Worm (Caenorhabditis elegans) whole organism, young adult: ENCODE data around the gene acly-1.

Experiments used
- C06A6.2 ChIP-seq: fragments of 200-800 bp; sonication (Bioruptor generic); conservative IDR thresholded peaks from 2 replicates; pipeline ENCODE4 v1.3.6; 2022; ENCODE audit warnings: missing genetic modification characterization, missing compliant biosample characterization
- F22D6.2 ChIP-seq: sonication (generic microtip); optimal IDR thresholded peaks from 2 replicates; lab custom pipeline; 2016; ENCODE audit warnings: mild to moderate bottlenecking, missing genetic modification characterization, missing compliant biosample characterization
- F52B5.7 ChIP-seq: sonication (generic microtip); optimal IDR thresholded peaks from 2 replicates; lab custom pipeline; 2016; ENCODE audit warnings: mild to moderate bottlenecking, missing genetic modification characterization, missing compliant biosample characterization
- F57C9.4 ChIP-seq: sonication (generic microtip); optimal IDR thresholded peaks from 2 replicates; lab custom pipeline; 2017; ENCODE audit warnings: mild to moderate bottlenecking, missing genetic modification characterization, missing compliant biosample characterization
- K12H6.12 ChIP-seq: fragments of 200-800 bp; sonication (Bioruptor generic); optimal IDR thresholded peaks from 2 replicates; lab custom pipeline; 2018; ENCODE audit warnings: mild to moderate bottlenecking, missing genetic modification characterization, missing compliant biosample characterization
- Y53F4B.3 ChIP-seq: fragments of 200-800 bp; sonication (Bioruptor generic); IDR thresholded peaks from 2 replicates; pipeline ENCODE4 v1.3.6; 2022; ENCODE audit warnings: missing genetic modification reagents, missing genetic modification characterization, missing compliant biosample characterization
- Y79H2A.3 ChIP-seq: fragments of 200-800 bp; sonication (Bioruptor generic); conservative IDR thresholded peaks from 2 replicates; pipeline ENCODE4 v1.3.6; 2022; ENCODE audit warnings: missing genetic modification reagents, missing genetic modification characterization, missing compliant biosample characterization
- akir-1 ChIP-seq: fragments of 200-800 bp; sonication (Bioruptor generic); optimal IDR thresholded peaks from 2 replicates; lab custom pipeline; 2018; ENCODE audit warnings: mild to moderate bottlenecking, missing genetic modification characterization, moderate library complexity, missing compliant biosample characterization
- aptf-2 ChIP-seq: fragments of 200-800 bp; sonication (Bioruptor generic); conservative IDR thresholded peaks from 2 replicates; pipeline ENCODE4 v1.3.6; 2022; ENCODE audit warnings: missing genetic modification reagents, missing genetic modification characterization, missing compliant biosample characterization
- atf-7 ChIP-seq: sonication (generic microtip); optimal IDR thresholded peaks from 2 replicates; lab custom pipeline; 2017; ENCODE audit warnings: mild to moderate bottlenecking, missing genetic modification characterization, missing compliant biosample characterization
- attf-3 ChIP-seq: fragments of 200-800 bp; sonication (Bioruptor generic); conservative IDR thresholded peaks from 2 replicates; pipeline ENCODE4 v1.3.6; 2022; ENCODE audit warnings: missing genetic modification reagents, missing genetic modification characterization, missing compliant biosample characterization
- bed-2 ChIP-seq: fragments of 200-800 bp; sonication (Bioruptor generic); IDR thresholded peaks from 2 replicates; pipeline ENCODE4 v1.3.6; 2022; ENCODE audit warnings: missing genetic modification reagents, missing genetic modification characterization, missing compliant biosample characterization
- ceh-40 ChIP-seq: fragments of 200-800 bp; sonication (Bioruptor generic); IDR thresholded peaks from 2 replicates; pipeline ENCODE4 v1.3.6; 2022; ENCODE audit warnings: missing genetic modification characterization, missing compliant biosample characterization
- ceh-91 ChIP-seq: fragments of 200-800 bp; sonication (Bioruptor generic); IDR thresholded peaks from 2 replicates; pipeline ENCODE4 v1.3.6; 2022; ENCODE audit warnings: missing genetic modification reagents, missing genetic modification characterization, missing compliant biosample characterization
- chd-7 ChIP-seq: sonication (generic microtip); optimal IDR thresholded peaks from 2 replicates; lab custom pipeline; 2016; ENCODE audit warnings: mild to moderate bottlenecking, missing genetic modification characterization, moderate library complexity, missing compliant biosample characterization
- die-1 ChIP-seq: sonication (generic microtip); optimal IDR thresholded peaks from 2 replicates; lab custom pipeline; 2016; ENCODE audit warnings: missing genotype, mild to moderate bottlenecking, missing genetic modification characterization, missing compliant biosample characterization
- dpff-1 ChIP-seq: sonication (generic microtip); optimal IDR thresholded peaks from 2 replicates; lab custom pipeline; 2017; ENCODE audit warnings: mild to moderate bottlenecking, missing genetic modification characterization, missing compliant biosample characterization
- efl-1 ChIP-seq: fragments of 150-350 bp; optimal IDR thresholded peaks from 2 replicates; lab custom pipeline; 2014; ENCODE audit warnings: missing biosample characterization, missing genetic modification reagents, missing genetic modification characterization
- egl-44 ChIP-seq: fragments of 200-800 bp; sonication (Bioruptor generic); IDR thresholded peaks from 2 replicates; pipeline ENCODE4 v1.3.6; 2022; ENCODE audit warnings: missing genetic modification reagents, missing genetic modification characterization, missing compliant biosample characterization
- ets-4 ChIP-seq: fragments of 200-800 bp; sonication (Bioruptor generic); optimal IDR thresholded peaks from 2 replicates; lab custom pipeline; 2018; ENCODE audit warnings: mild to moderate bottlenecking, missing genetic modification characterization, missing compliant biosample characterization
- hlh-26 ChIP-seq: fragments of 200-800 bp; sonication (Bioruptor generic); conservative IDR thresholded peaks from 2 replicates; pipeline ENCODE4 v1.3.6; 2022; ENCODE audit warnings: missing genetic modification reagents, missing genetic modification characterization, missing compliant biosample characterization
- hmg-1.2 ChIP-seq: fragments of 200-800 bp; sonication (Bioruptor generic); IDR thresholded peaks from 2 replicates; pipeline ENCODE4 v1.3.6; 2022; ENCODE audit warnings: missing genetic modification reagents, missing genetic modification characterization, missing compliant biosample characterization
- lag-1 ChIP-seq: fragments of 200-800 bp; sonication (Bioruptor generic); IDR thresholded peaks from 2 replicates; pipeline ENCODE4 v1.3.6; 2022; ENCODE audit warnings: missing genetic modification reagents, missing genetic modification characterization, missing compliant biosample characterization
- let-526 ChIP-seq: fragments of 200-800 bp; sonication (Bioruptor generic); IDR thresholded peaks from 2 replicates; pipeline ENCODE4 v1.3.6; 2022; ENCODE audit warnings: missing genetic modification reagents, missing genetic modification characterization, missing compliant biosample characterization
- lin-35 ChIP-seq, 3 experiments: fragments of 150-350 bp in 2 of 3; sonication (generic microtip) in 1 of 3; optimal IDR thresholded peaks; 2 replicates each; lab custom pipeline; 2014 to 2018; ENCODE audit warnings: missing biosample characterization in 3 of 3, missing genetic modification characterization in 3 of 3, missing genetic modification reagents in 3 of 3
- lin-54 ChIP-seq: fragments of 200-800 bp; sonication (Bioruptor generic); optimal IDR thresholded peaks from 2 replicates; lab custom pipeline; 2018; ENCODE audit warnings: mild to moderate bottlenecking, missing genetic modification characterization, missing compliant biosample characterization
- madf-10 ChIP-seq: sonication (generic microtip); optimal IDR thresholded peaks from 2 replicates; lab custom pipeline; 2016; ENCODE audit warnings: mild to moderate bottlenecking, missing genetic modification characterization, missing compliant biosample characterization
- madf-3 ChIP-seq: fragments of 200-800 bp; sonication (Bioruptor generic); IDR thresholded peaks from 2 replicates; pipeline ENCODE4 v1.3.6; 2022; ENCODE audit warnings: missing genetic modification reagents, missing genetic modification characterization, missing compliant biosample characterization
- madf-8 ChIP-seq: fragments of 200-800 bp; sonication (Bioruptor generic); conservative IDR thresholded peaks from 2 replicates; pipeline ENCODE4 v1.3.6; 2022; ENCODE audit warnings: missing genetic modification reagents, missing genetic modification characterization, missing compliant biosample characterization
- mcd-1 ChIP-seq: fragments of 200-800 bp; sonication (Bioruptor generic); IDR thresholded peaks from 2 replicates; pipeline ENCODE4 v1.3.6; 2022; ENCODE audit warnings: missing genetic modification reagents, missing genetic modification characterization, missing compliant biosample characterization
- mel-28 ChIP-seq: sonication (generic microtip); optimal IDR thresholded peaks from 2 replicates; lab custom pipeline; 2016; ENCODE audit warnings: borderline replicate concordance, mild to moderate bottlenecking, missing genetic modification characterization, missing compliant biosample characterization
- nfya-1 ChIP-seq: sonication (generic microtip); optimal IDR thresholded peaks from 2 replicates; lab custom pipeline; 2017; ENCODE audit warnings: antibody characterized with exemption, missing compliant biosample characterization, missing genetic modification characterization, borderline replicate concordance; ENCODE audit not compliant: insufficient read depth
- nhr-27 ChIP-seq: fragments of 200-800 bp; sonication (Bioruptor generic); optimal IDR thresholded peaks from 2 replicates; lab custom pipeline; 2018; ENCODE audit warnings: mild to moderate bottlenecking, missing genetic modification characterization, moderate library complexity, missing compliant biosample characterization
- repo-1 ChIP-seq: sonication (generic microtip); optimal IDR thresholded peaks from 2 replicates; lab custom pipeline; 2017; ENCODE audit warnings: mild to moderate bottlenecking, missing genetic modification characterization, missing compliant biosample characterization
- rpc-1 ChIP-seq, 2 experiments: fragments of 150-350 bp in 1 of 2; sonication (generic microtip) in 1 of 2; optimal IDR thresholded peaks; 2 replicates each; lab custom pipeline; 2014 to 2018; ENCODE audit warnings: missing biosample characterization in 1 of 2, missing genetic modification characterization in 1 of 2, missing genetic modification reagents in 1 of 2, missing genotype in 1 of 2
- snpc-3.4 ChIP-seq: sonication (generic microtip); optimal IDR thresholded peaks from 2 replicates; lab custom pipeline; 2017; ENCODE audit warnings: missing genetic modification characterization, mild to moderate bottlenecking, missing compliant biosample characterization, antibody characterized with exemption, moderate library complexity, missing genotype, missing genetic modification reagents
- snpc-4 ChIP-seq, 5 experiments: fragments of 150-350 bp in 1 of 5; sonication (generic microtip) in 4 of 5; optimal IDR thresholded peaks; 2 replicates each; lab custom pipeline; 2014 to 2018; ENCODE audit warnings: missing genetic modification characterization in 5 of 5, missing biosample characterization in 3 of 5, antibody characterized with exemption in 2 of 5, mild to moderate bottlenecking in 2 of 5, missing compliant biosample characterization in 2 of 5, missing genotype in 2 of 5, moderate library complexity in 2 of 5, missing genetic modification reagents in 1 of 5
- somi-1 ChIP-seq: fragments of 200-800 bp; sonication (Bioruptor generic); optimal IDR thresholded peaks from 2 replicates; lab custom pipeline; 2018; ENCODE audit warnings: mild to moderate bottlenecking, missing genetic modification characterization, missing compliant biosample characterization
- sptf-2 ChIP-seq: fragments of 200-800 bp; sonication (Bioruptor generic); optimal IDR thresholded peaks from 2 replicates; lab custom pipeline; 2018; ENCODE audit warnings: mild to moderate bottlenecking, missing genetic modification characterization, missing compliant biosample characterization
- tbp1 ChIP-seq: fragments of 200-800 bp; sonication (Bioruptor generic); optimal IDR thresholded peaks from 2 replicates; lab custom pipeline; 2018; ENCODE audit warnings: mild to moderate bottlenecking, missing genetic modification characterization, missing compliant biosample characterization
- unc-130 ChIP-seq: sonication (generic microtip); optimal IDR thresholded peaks from 2 replicates; lab custom pipeline; 2016; ENCODE audit warnings: missing genetic modification reagents, missing genetic modification characterization, missing compliant biosample characterization
- zim-3 ChIP-seq: sonication (generic microtip); optimal IDR thresholded peaks from 2 replicates; lab custom pipeline; 2017; ENCODE audit warnings: mild to moderate bottlenecking, missing genetic modification characterization, moderate library complexity, missing compliant biosample characterization
- ztf-22 ChIP-seq: fragments of 200-800 bp; sonication (Bioruptor generic); optimal IDR thresholded peaks from 2 replicates; lab custom pipeline; 2018; ENCODE audit warnings: mild to moderate bottlenecking, missing genetic modification characterization, moderate library complexity, missing compliant biosample characterization
- ztf-25 ChIP-seq: fragments of 200-800 bp; sonication (Bioruptor generic); IDR thresholded peaks from 2 replicates; pipeline ENCODE4 v1.3.6; 2022; ENCODE audit warnings: missing genetic modification reagents, missing genetic modification characterization, missing compliant biosample characterization
- ztf-26 ChIP-seq: sonication (generic microtip); optimal IDR thresholded peaks from 2 replicates; lab custom pipeline; 2017; ENCODE audit warnings: missing genetic modification characterization, missing compliant biosample characterization
- ztf-6 ChIP-seq: fragments of 200-800 bp; sonication (Bioruptor generic); IDR thresholded peaks from 2 replicates; pipeline ENCODE4 v1.3.6; 2022; ENCODE audit warnings: missing genetic modification reagents, missing genetic modification characterization, missing compliant biosample characterization

The acly-1 gene

ce11 chrX:1503698-1504501 lies 24.6 kb downstream of the acly-1 start (continued):
- no peak for TF ChIP-seq K12H6.12 (tag; lab: Kevin White, UChicago)
- TF ChIP-seq ets-4 (GFP tag; lab: Kevin White, UChicago): no peak
- TF ChIP-seq nhr-27: no peak
- peak; percentile 76 for TF ChIP-seq F52B5.7 (tag; lab: Kevin White, UChicago)
- peak; percentile 57 for TF ChIP-seq attf-3
- TF ChIP-seq ztf-25: peak; percentile 72; the same call in 1 of the 2 replicates
- no peak for TF ChIP-seq sptf-2 (GFP tag; lab: Kevin White, UChicago)
- TF ChIP-seq lin-54 (GFP tag; lab: Kevin White, UChicago): no peak
- no peak for TF ChIP-seq efl-1 (GFP tag; lab: Kevin White, UChicago)
- no peak for TF ChIP-seq F22D6.2 (tag; lab: Kevin White, UChicago)
- TF ChIP-seq mel-28: peak; percentile 92
- TF ChIP-seq ceh-40 (GFP tag; lab: Robert Waterston, UW): peak; percentile 29; the same call in 1 of the 2 replicates
- TF ChIP-seq die-1 (tag; lab: Kevin White, UChicago): no peak
- no peak for TF ChIP-seq rpc-1 (optimal IDR thresholded peaks at IDR 0.05; lab: Kevin White, UChicago)
- no peak for TF ChIP-seq rpc-1 (tag; optimal IDR thresholded peaks at IDR 0.05; lab: Kevin White, UChicago)
- TF ChIP-seq ceh-91 (GFP tag; lab: Robert Waterston, UW): peak; percentile 39; the same call in 1 of the 2 replicates
- TF ChIP-seq akir-1: no peak
- TF ChIP-seq zim-3 (tag; lab: Kevin White, UChicago): peak; percentile 52
- TF ChIP-seq F57C9.4: peak; percentile 85
- TF ChIP-seq somi-1 (GFP tag; lab: Kevin White, UChicago): no peak
- TF ChIP-seq madf-10 (tag; lab: Kevin White, UChicago): no peak
- peak; percentile 24 for TF ChIP-seq tbp1 (GFP tag; lab: Kevin White, UChicago)
- TF ChIP-seq C06A6.2 (GFP tag; lab: Robert Waterston, UW): peak; percentile 63
- no peak for TF ChIP-seq snpc-3.4 (tag; lab: Kevin White, UChicago)
- TF ChIP-seq let-526: peak; percentile 93
- TF ChIP-seq lin-35 (GFP tag; optimal IDR thresholded peaks at IDR 0.05; lab: Kevin White, UChicago): peak in 1 of 3 experiments; percentile 30
- TF ChIP-seq ztf-26: peak; percentile 40
- 0 out of 2 replicates have a peak, but pooled peaks have one; percentile 80 for TF ChIP-seq lag-1 (GFP tag; lab: Robert Waterston, UW)
- TF ChIP-seq mcd-1 (GFP tag; lab: Robert Waterston, UW): no peak
- no peak for TF ChIP-seq snpc-4 (GFP tag; optimal IDR thresholded peaks at IDR 0.05; lab: Kevin White, UChicago)
- no peak for TF ChIP-seq snpc-4 (tag; optimal IDR thresholded peaks at IDR 0.05; lab: Kevin White, UChicago)
- TF ChIP-seq ztf-6 (GFP tag; lab: Robert Waterston, UW): peak; percentile 47; the same call in 1 of the 2 replicates
- no peak for TF ChIP-seq madf-8 (GFP tag; lab: Robert Waterston, UW)
- TF ChIP-seq Y53F4B.3: peak; percentile 87; the same call in 1 of the 2 replicates
- TF ChIP-seq aptf-2: peak; percentile 85
- TF ChIP-seq chd-7 (tag; lab: Kevin White, UChicago): peak; percentile 68
- TF ChIP-seq unc-130: no peak
- peak; percentile 57 for TF ChIP-seq repo-1
- TF ChIP-seq ztf-22 (GFP tag; lab: Kevin White, UChicago): peak; percentile 26
- no peak for TF ChIP-seq hlh-26 (GFP tag; lab: Robert Waterston, UW)
- peak; percentile 97 for TF ChIP-seq Y79H2A.3 (GFP tag; lab: Robert Waterston, UW)
- TF ChIP-seq bed-2: no peak
- TF ChIP-seq egl-44: peak; percentile 8; the same call in 1 of the 2 replicates
- peak; percentile 87; the same call in 1 of the 2 replicates for TF ChIP-seq madf-3
- TF ChIP-seq dpff-1 (tag; lab: Kevin White, UChicago): peak; percentile 30
- peak; percentile 40 for TF ChIP-seq hmg-1.2 (GFP tag; lab: Robert Waterston, UW)
- no peak for TF ChIP-seq nfya-1 (tag; lab: Kevin White, UChicago)
- TF ChIP-seq atf-7 (tag; lab: Kevin White, UChicago): peak; percentile 82
